Fruit fly (Drosophila melanogaster) whole organism, pupa: ENCODE measurements around the gene CG10164.
A peak's percentile ranks its signal among the peaks of the same experiment; 100 is the strongest.

Experiments
- CG15710 ChIP-seq: fragments of 200-800 bp; sonication (Bioruptor generic); optimal IDR thresholded peaks from 2 replicates; lab custom pipeline; 2018; ENCODE audit warnings: missing biosample characterization, mild to moderate bottlenecking, missing genetic modification characterization, moderate library complexity
- CG17806 ChIP-seq: fragments of 200-800 bp; sonication (Bioruptor generic); optimal IDR thresholded peaks from 2 replicates; lab custom pipeline; 2018; ENCODE audit warnings: missing biosample characterization, mild to moderate bottlenecking, missing genetic modification characterization, moderate library complexity
- CG4496 ChIP-seq: fragments of 200-800 bp; sonication (Bioruptor generic); IDR thresholded peaks from 3 replicates; pipeline ENCODE4 v1.3.6; 2022; ENCODE audit warnings: missing biosample characterization, missing genetic modification characterization
- EcR ChIP-seq: fragments of 200-800 bp; sonication (Bioruptor generic); optimal IDR thresholded peaks from 3 replicates; lab custom pipeline; 2019; ENCODE audit warnings: missing biosample characterization, missing genetic modification characterization, mild to moderate bottlenecking, moderate library complexity, missing genetic modification reagents
- Pif1A ChIP-seq: fragments of 200-800 bp; sonication (Bioruptor generic); optimal IDR thresholded peaks from 3 replicates; lab custom pipeline; 2016; ENCODE audit warnings: missing biosample characterization, missing genetic modification characterization
- Snoo ChIP-seq: fragments of 200-800 bp; sonication (Bioruptor generic); optimal IDR thresholded peaks from 3 replicates; lab custom pipeline; 2017; ENCODE audit warnings: missing biosample characterization, mild to moderate bottlenecking, missing genetic modification characterization, inconsistent platforms

- TF ChIP-seq Pif1A (GFP tag; lab: Kevin White, UChicago) (no peak), CG4496 (GFP tag; lab: Robert Waterston, UW) (0 out of 3 replicates have a peak, but pooled peaks have one; percentile 17), Snoo (tag; lab: Kevin White, UChicago) (no peak), CG17806 (tag; lab: Kevin White, UChicago) (no peak), EcR (no peak), CG15710 (no peak)
Measured at dm6 chr3R:23530886-23531285, 25.9 kb downstream of the CG10164 start, which contains the start of gene CG10175.
